Worm (Caenorhabditis elegans) whole organism, midembryonic: ENCODE data around the gene tbc-14.
A peak's percentile ranks its signal among the peaks of the same experiment; 100 is the strongest.

Source experiments
- T22C8.4 ChIP-seq: fragments of 200-800 bp; sonication (Bioruptor generic); IDR thresholded peaks from 2 replicates; pipeline ENCODE4 v1.3.6; 2022; ENCODE audit warnings: missing genetic modification characterization, missing compliant biosample characterization
- flt-1 ChIP-seq: fragments of 200-800 bp; sonication (Bioruptor generic); IDR thresholded peaks from 2 replicates; pipeline ENCODE4 v1.3.6; 2022; ENCODE audit warnings: missing genetic modification characterization, missing compliant biosample characterization
- klf-2 ChIP-seq: fragments of 200-800 bp; sonication (Bioruptor generic); conservative IDR thresholded peaks from 2 replicates; pipeline ENCODE4 v1.3.6; 2022; ENCODE audit warnings: missing genetic modification reagents, missing genetic modification characterization, missing compliant biosample characterization
- med-1 ChIP-seq: sonication (generic microtip); optimal IDR thresholded peaks from 2 replicates; lab custom pipeline; 2017; ENCODE audit warnings: missing genetic modification characterization, mild to moderate bottlenecking, missing compliant biosample characterization, antibody characterized with exemption, missing genetic modification reagents; ENCODE audit not compliant: insufficient read depth
- ztf-23 ChIP-seq: fragments of 200-800 bp; sonication (Bioruptor generic); IDR thresholded peaks from 2 replicates; pipeline ENCODE4 v1.3.6; 2022; ENCODE audit warnings: missing genetic modification reagents, missing genetic modification characterization, missing compliant biosample characterization
- ztf-29 ChIP-seq: fragments of 200-800 bp; sonication (Bioruptor generic); IDR thresholded peaks from 2 replicates; pipeline ENCODE4 v1.3.6; 2022; ENCODE audit warnings: missing genetic modification reagents, missing genetic modification characterization, missing compliant biosample characterization

- no peak for TF ChIP-seq med-1 (GFP tag; lab: Kevin White, UChicago)
- TF ChIP-seq ztf-23 (GFP tag; lab: Robert Waterston, UW): no peak
- no peak for TF ChIP-seq T22C8.4 (GFP tag; lab: Robert Waterston, UW)
- no peak for TF ChIP-seq ztf-29 (GFP tag; lab: Robert Waterston, UW)
- 0 out of 2 replicates have a peak, but pooled peaks have one; percentile 46 for TF ChIP-seq flt-1 (GFP tag; lab: Robert Waterston, UW)
- TF ChIP-seq klf-2 (GFP tag; lab: Robert Waterston, UW): no peak
Observed at ce11 chrII:13447668-13448067, 275 bp upstream of the tbc-14 start.
